Fruit fly (Drosophila melanogaster) whole organism: ENCODE results near the gene Efa6.

Experiments
- CG8478 ChIP-seq: fragments of >200 bp; optimal IDR thresholded peaks from 2 replicates; lab custom pipeline; 2018; ENCODE audit warnings: inconsistent platforms
- Dll ChIP-seq: fragments of >200 bp; optimal IDR thresholded peaks from 2 replicates; lab custom pipeline; 2017
- EcR ChIP-seq, 2 experiments: fragments of >200 bp; optimal IDR thresholded peaks; 2 replicates each; lab custom pipeline; 2017; ENCODE audit warnings: missing biosample characterization in 2 of 2, missing genetic modification characterization in 2 of 2, missing genetic modification reagents in 2 of 2
- pan ChIP-seq: fragments of >200 bp; optimal IDR thresholded peaks from 2 replicates; lab custom pipeline; 2017
- psq ChIP-seq: fragments of >200 bp; optimal IDR thresholded peaks from 2 replicates; lab custom pipeline; 2017
- usp ChIP-seq: fragments of >200 bp; optimal IDR thresholded peaks from 2 replicates; lab custom pipeline; 2017; ENCODE audit warnings: missing biosample characterization, missing genetic modification characterization, mixed read lengths

The Efa6 gene

DNA sequence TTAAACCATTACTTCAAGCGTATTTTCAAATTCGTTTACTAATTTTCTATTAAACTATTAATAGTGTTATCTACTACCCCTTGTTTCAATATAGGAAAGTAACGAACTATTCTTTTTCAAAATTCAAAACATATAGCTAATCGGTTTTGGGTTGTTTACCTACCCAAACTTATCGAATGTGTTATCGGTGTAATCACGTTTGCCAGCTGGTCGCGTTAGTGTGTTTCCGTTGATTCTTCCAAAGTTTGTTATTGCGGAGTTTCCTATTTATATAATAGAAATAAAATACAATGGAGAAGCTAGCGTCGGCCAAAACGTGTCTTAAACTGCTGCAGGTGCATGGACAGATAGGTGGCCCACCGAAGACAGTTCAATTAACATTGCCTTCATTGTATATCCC lies 30.7 kb downstream of the Efa6 start, which contains the start of gene mRpL45:
mRpL45 (plus strand) TSS at position 213 of the 400 bp plus-strand sequence.
- TF ChIP-seq EcR (GFP tag; optimal IDR thresholded peaks at IDR 0.05; lab: Kevin White, UChicago) (no peak), psq (lab: Kevin White, UChicago) (no peak), CG8478 (no peak), usp (no peak), Dll (lab: Kevin White, UChicago) (no peak), pan (lab: Kevin White, UChicago) (no peak)

DNA sequence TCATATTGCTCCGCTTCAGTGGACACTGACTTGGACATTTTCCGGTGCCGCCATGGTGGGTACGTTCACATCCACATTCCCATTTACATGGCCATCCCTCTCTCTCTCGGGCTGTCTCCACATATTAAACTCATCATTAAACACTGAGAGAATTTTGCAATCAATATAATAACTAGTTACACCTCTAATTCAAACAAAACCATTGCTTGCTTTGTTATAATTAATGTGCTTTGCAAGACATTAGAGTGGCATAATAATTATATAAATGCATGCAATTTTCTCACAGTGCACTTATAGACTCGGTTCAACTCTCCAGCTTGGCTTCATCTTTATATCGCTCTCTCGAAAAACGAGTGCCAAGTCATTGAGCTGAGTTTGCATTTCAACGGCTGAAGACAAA lies 37.2 kb downstream of the Efa6 start:
- TF ChIP-seq usp (no peak), EcR (GFP tag; optimal IDR thresholded peaks at IDR 0.05; lab: Kevin White, UChicago) (no peak), psq (lab: Kevin White, UChicago) (no peak), Dll (lab: Kevin White, UChicago) (no peak), CG8478 (no peak), pan (lab: Kevin White, UChicago) (no peak)

dm6 chr3R:22625514-22626333 lies 38.2 kb downstream of the Efa6 start:
- TF ChIP-seq Dll (lab: Kevin White, UChicago) = no peak
- TF ChIP-seq usp = no peak
- TF ChIP-seq EcR (GFP tag; optimal IDR thresholded peaks at IDR 0.05; lab: Kevin White, UChicago) = no peak
- no peak for TF ChIP-seq psq (lab: Kevin White, UChicago)
- TF ChIP-seq CG8478 = no peak
- TF ChIP-seq pan (lab: Kevin White, UChicago) = no peak

- TF ChIP-seq CG8478 (no peak), psq (lab: Kevin White, UChicago) (no peak), pan (lab: Kevin White, UChicago) (no peak), Dll (lab: Kevin White, UChicago) (no peak), usp (no peak), EcR (GFP tag; optimal IDR thresholded peaks at IDR 0.05; lab: Kevin White, UChicago) (no peak)
Measured at dm6 chr3R:22626334-22626688, 38.8 kb downstream of the Efa6 start.

DNA sequence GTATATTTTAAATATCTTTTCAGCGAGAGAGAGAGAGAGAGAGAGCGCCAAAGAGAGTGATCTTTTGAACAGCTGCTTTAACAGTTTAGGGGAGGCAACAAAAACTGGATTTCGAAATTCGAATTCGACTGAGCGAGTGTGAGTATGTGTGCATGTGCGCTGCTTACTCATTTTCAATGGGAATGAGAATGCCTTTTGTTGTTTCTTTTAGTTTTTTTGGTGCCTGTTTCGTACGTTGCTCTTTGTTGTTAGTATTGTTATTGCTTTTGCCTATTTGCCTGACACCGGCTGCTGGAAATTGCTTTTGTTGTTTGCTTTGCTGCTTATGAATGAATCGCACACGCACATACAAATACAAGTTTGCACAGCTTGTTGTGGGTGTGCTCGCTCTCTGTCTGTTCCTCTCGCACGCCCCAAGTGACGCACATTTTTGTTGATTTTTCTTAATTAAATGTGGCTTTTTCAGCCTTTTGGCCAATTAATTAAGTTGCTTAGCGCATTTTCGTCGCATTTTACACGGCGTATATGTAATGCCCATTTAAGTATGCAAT lies 39.4 kb downstream of the Efa6 start:
- TF ChIP-seq CG8478 (no peak), EcR (GFP tag; optimal IDR thresholded peaks at IDR 0.05; lab: Kevin White, UChicago) (peak in 1 of 2 experiments; percentile 80)

dm6 chr3R:22627936-22628513 lies 40.5 kb downstream of the Efa6 start:
- no peak for TF ChIP-seq CG8478
- no peak for TF ChIP-seq pan (lab: Kevin White, UChicago)
- TF ChIP-seq EcR (GFP tag; optimal IDR thresholded peaks at IDR 0.05; lab: Kevin White, UChicago) = no peak
- no peak for TF ChIP-seq Dll (lab: Kevin White, UChicago)
- no peak for TF ChIP-seq usp
- no peak for TF ChIP-seq psq (lab: Kevin White, UChicago)

- TF ChIP-seq EcR (GFP tag; optimal IDR thresholded peaks at IDR 0.05; lab: Kevin White, UChicago) (no peak), usp (no peak), Dll (lab: Kevin White, UChicago) (no peak), psq (lab: Kevin White, UChicago) (no peak), CG8478 (no peak)
Measured at dm6 chr3R:22629174-22629573, 41.6 kb downstream of the Efa6 start.

DNA sequence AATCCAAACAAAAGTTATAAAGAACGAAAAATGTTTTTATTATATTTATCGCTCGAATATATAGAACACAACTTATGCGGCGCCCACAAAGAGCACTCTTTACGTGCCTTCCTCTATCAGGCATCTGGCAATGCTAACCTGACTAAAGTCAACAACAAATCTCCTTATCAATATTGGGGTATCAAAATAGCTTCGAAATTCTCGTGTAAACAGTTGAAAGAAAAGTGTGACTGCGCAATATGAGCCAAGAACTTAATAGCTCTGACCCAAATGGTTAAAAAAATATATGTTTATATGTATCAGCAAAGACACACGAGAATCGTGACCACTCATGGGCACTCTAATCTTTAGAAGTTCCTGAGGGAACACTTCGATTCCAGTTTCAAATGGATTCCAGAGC lies 43.6 kb downstream of the Efa6 start:
- TF ChIP-seq CG8478 (no peak), psq (lab: Kevin White, UChicago) (no peak), Dll (lab: Kevin White, UChicago) (no peak), pan (lab: Kevin White, UChicago) (no peak), usp (no peak), EcR (GFP tag; optimal IDR thresholded peaks at IDR 0.05; lab: Kevin White, UChicago) (no peak)

- no peak for TF ChIP-seq usp
- TF ChIP-seq EcR (GFP tag; optimal IDR thresholded peaks at IDR 0.05; lab: Kevin White, UChicago) = no peak
- TF ChIP-seq CG8478 = no peak
Measured at dm6 chr3R:22632181-22632580, 44.6 kb downstream of the Efa6 start.

DNA sequence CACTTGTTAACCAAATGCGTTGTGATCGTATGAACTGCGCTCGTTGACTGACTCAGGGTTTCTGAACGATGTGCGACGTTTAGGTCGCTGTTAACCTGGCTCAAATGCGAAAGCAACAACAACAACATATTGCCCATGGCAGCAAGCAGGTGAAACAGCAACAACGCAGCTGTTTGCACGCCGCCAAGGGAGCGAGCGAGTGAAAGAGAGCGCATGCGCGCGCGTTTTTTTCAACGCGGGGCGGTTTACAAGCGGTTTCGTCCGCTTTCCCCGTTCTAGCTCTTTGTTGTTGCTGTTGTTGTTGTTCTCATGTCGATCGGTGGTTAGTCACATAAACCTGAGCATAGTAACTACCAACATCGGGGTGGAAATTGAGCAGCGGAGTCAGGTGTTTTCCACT lies 45.4 kb downstream of the Efa6 start:
- TF ChIP-seq psq (lab: Kevin White, UChicago) = no peak
- no peak for TF ChIP-seq Dll (lab: Kevin White, UChicago)
- TF ChIP-seq pan (lab: Kevin White, UChicago) = no peak
- no peak for TF ChIP-seq CG8478
- TF ChIP-seq EcR (GFP tag; optimal IDR thresholded peaks at IDR 0.05; lab: Kevin White, UChicago) = no peak
- no peak for TF ChIP-seq usp

- no peak for TF ChIP-seq usp
- no peak for TF ChIP-seq Dll (lab: Kevin White, UChicago)
- TF ChIP-seq psq (lab: Kevin White, UChicago) = no peak
- TF ChIP-seq CG8478 = no peak
- TF ChIP-seq EcR (GFP tag; optimal IDR thresholded peaks at IDR 0.05; lab: Kevin White, UChicago) = no peak
- no peak for TF ChIP-seq pan (lab: Kevin White, UChicago)
Measured at dm6 chr3R:22634549-22635410, 47.2 kb downstream of the Efa6 start.
